Worm (Caenorhabditis elegans): ENCODE data around the gene F31A3.5.

ce11 chrX:17527377-17527776 lies 36.0 kb downstream of the F31A3.5 start:
- TF ChIP-seq elt-3 (tag; optimal IDR thresholded peaks at IDR 0.05) = no peak
- no peak for TF ChIP-seq mep-1 (tag; optimal IDR thresholded peaks at IDR 0.05)
- no peak for TF ChIP-seq blmp-1 (tag; optimal IDR thresholded peaks at IDR 0.05)
- TF ChIP-seq unc-62 (GFP tag; optimal IDR thresholded peaks at IDR 0.05) = no peak
- no peak for TF ChIP-seq mab-5 (tag; optimal IDR thresholded peaks at IDR 0.05)
- no peak for TF ChIP-seq nhr-2 (tag; optimal IDR thresholded peaks at IDR 0.05)
- TF ChIP-seq snpc-4 (tag; optimal IDR thresholded peaks at IDR 0.05) = no peak
- no peak for TF ChIP-seq lsy-2 (tag; optimal IDR thresholded peaks at IDR 0.05)
- no peak for TF ChIP-seq elt-1 (tag; optimal IDR thresholded peaks at IDR 0.05; ENCODE audit: borderline replicate concordance, insufficient read depth)
- TF ChIP-seq M03D4.4 (tag; optimal IDR thresholded peaks at IDR 0.05) = no peak
